Worm (Caenorhabditis elegans): ENCODE data around the gene mans-2.

ce11 chrV:11955617-11956016, 29.7 kb downstream of the mans-2 start:
- TF ChIP-seq unc-130 (GFP tag; optimal IDR thresholded peaks at IDR 0.05) (no peak), nfya-1 (tag; optimal IDR thresholded peaks at IDR 0.05; ENCODE audit: borderline replicate concordance, insufficient read depth) (no peak), hmg-20 (GFP tag; IDR thresholded peaks at IDR 0.05) (no peak), hrde-1 (tag; optimal IDR thresholded peaks at IDR 0.05; ENCODE audit: borderline replicate concordance) (no peak), F49E8.2 (tag; optimal IDR thresholded peaks at IDR 0.05; ENCODE audit: insufficient read depth) (no peak), ceh-91 (GFP tag; IDR thresholded peaks at IDR 0.05) (no peak), B0035.1 (tag; optimal IDR thresholded peaks at IDR 0.05) (no peak)
